Worm (Caenorhabditis elegans) whole organism, L3 larva: ENCODE results near the gene dnj-5.

Experiments used
- fkh-10 ChIP-seq: sonication (generic microtip); optimal IDR thresholded peaks from 2 replicates; lab custom pipeline; 2017; ENCODE audit warnings: missing biosample characterization, missing genetic modification reagents, missing genetic modification characterization
- mdl-1 ChIP-seq: fragments of 150-350 bp; optimal IDR thresholded peaks from 2 replicates; lab custom pipeline; 2014; ENCODE audit warnings: missing biosample characterization, missing genetic modification characterization

ce11 chrII:6835500-6835899, 22.6 kb downstream of the dnj-5 start:
- TF ChIP-seq mdl-1 (tag; lab: Kevin White, UChicago) (no peak), fkh-10 (GFP tag; lab: Kevin White, UChicago) (no peak)
